Worm (Caenorhabditis elegans) whole organism, L2 larva: Measurements from ENCODE around the gene ztf-20.

Experiments used
- egl-27 ChIP-seq: sonication (generic microtip); optimal IDR thresholded peaks from 3 replicates; lab custom pipeline; 2017; ENCODE audit warnings: missing biosample characterization, missing genetic modification reagents, missing genetic modification characterization
- nhr-6 ChIP-seq: fragments of 150-350 bp; optimal IDR thresholded peaks from 2 replicates; lab custom pipeline; 2014; ENCODE audit warnings: missing biosample characterization, missing genetic modification characterization
- skn-1 ChIP-seq: sonication (generic microtip); optimal IDR thresholded peaks from 2 replicates; lab custom pipeline; 2017; ENCODE audit warnings: missing biosample characterization, missing genetic modification characterization

DNA sequence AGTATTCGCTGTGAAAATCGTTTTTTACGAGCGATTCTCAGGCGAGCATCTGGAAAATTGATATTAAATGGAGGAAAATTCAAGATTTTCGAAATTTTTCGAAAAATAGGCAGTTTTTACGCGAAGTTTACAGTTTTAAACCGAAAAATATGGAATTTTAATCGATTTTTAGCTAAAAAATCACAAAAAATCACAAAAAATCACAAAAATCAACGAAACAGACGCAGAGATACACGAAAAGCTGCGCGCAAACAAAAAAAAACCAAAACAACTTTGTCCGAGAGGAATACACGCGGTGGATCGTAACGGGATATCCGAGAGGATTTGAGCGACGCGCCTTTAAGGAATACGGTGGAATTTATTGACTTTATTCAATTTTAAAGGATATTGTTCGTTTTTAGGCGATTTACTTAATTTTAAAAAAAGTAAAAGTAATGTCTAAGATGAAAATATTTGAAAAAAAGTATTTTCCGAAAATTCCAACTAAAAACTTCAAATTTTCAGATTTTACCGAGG is 9.7 kb upstream of the ztf-20 start, which contains the start of gene Y39B6A.42:
- TF ChIP-seq nhr-6 (tag; lab: Kevin White, UChicago) (no peak), egl-27 (tag; lab: Kevin White, UChicago) (no peak), skn-1 (tag; lab: Kevin White, UChicago) (no peak)
